Worm (Caenorhabditis elegans) whole organism, late embryonic: ENCODE results near the gene ran-1.
A peak's percentile ranks its signal among the peaks of the same experiment; 100 is the strongest.

ENCODE experiments used
- ama-1 ChIP-seq: fragments of 150-350 bp; optimal IDR thresholded peaks from 2 replicates; lab custom pipeline; 2014
- ceh-14 ChIP-seq: sonication (generic microtip); optimal IDR thresholded peaks from 2 replicates; lab custom pipeline; 2016; ENCODE audit warnings: missing genotype, missing genetic modification characterization, missing compliant biosample characterization
- ceh-34 ChIP-seq: sonication (generic microtip); optimal IDR thresholded peaks from 2 replicates; lab custom pipeline; 2016; ENCODE audit warnings: mild to moderate bottlenecking, missing genetic modification characterization, missing compliant biosample characterization
- ceh-48 ChIP-seq: sonication (generic microtip); optimal IDR thresholded peaks from 2 replicates; lab custom pipeline; 2016; ENCODE audit warnings: missing genetic modification characterization, inconsistent platforms, missing compliant biosample characterization
- elt-2 ChIP-seq: sonication (generic microtip); optimal IDR thresholded peaks from 2 replicates; lab custom pipeline; 2016; ENCODE audit warnings: missing genetic modification reagents, missing genetic modification characterization, missing compliant biosample characterization
- ets-4 ChIP-seq: sonication (generic microtip); optimal IDR thresholded peaks from 2 replicates; lab custom pipeline; 2016; ENCODE audit warnings: missing genetic modification characterization, missing compliant biosample characterization
- gmeb-2 ChIP-seq: sonication (generic microtip); optimal IDR thresholded peaks from 2 replicates; lab custom pipeline; 2016; ENCODE audit warnings: missing genetic modification characterization, inconsistent platforms, missing compliant biosample characterization
- hlh-15 ChIP-seq: sonication (generic microtip); optimal IDR thresholded peaks from 2 replicates; lab custom pipeline; 2016; ENCODE audit warnings: missing genetic modification characterization, missing compliant biosample characterization
- nfya-1 ChIP-seq: sonication (generic microtip); optimal IDR thresholded peaks from 2 replicates; lab custom pipeline; 2017; ENCODE audit warnings: missing genetic modification characterization, mild to moderate bottlenecking, missing compliant biosample characterization, antibody characterized with exemption, moderate library complexity
- sdc-2 ChIP-seq: sonication (generic microtip); optimal IDR thresholded peaks from 2 replicates; lab custom pipeline; 2016; ENCODE audit warnings: missing genotype, missing genetic modification characterization, missing compliant biosample characterization
- sox-2 ChIP-seq: fragments of 200-800 bp; sonication (Bioruptor generic); IDR thresholded peaks from 2 replicates; pipeline ENCODE4 v1.3.6; 2022; ENCODE audit warnings: missing genetic modification reagents, missing genetic modification characterization, missing compliant biosample characterization
- syd-9 ChIP-seq: sonication (generic microtip); optimal IDR thresholded peaks from 2 replicates; lab custom pipeline; 2016; ENCODE audit warnings: mild to moderate bottlenecking, missing genetic modification characterization, moderate library complexity, missing compliant biosample characterization
- unc-3 ChIP-seq, 2 experiments: fragments of 200-800 bp in 1 of 2; sonication (Bioruptor generic) in 1 of 2; sonication (generic microtip) in 1 of 2; conservative IDR thresholded peaks in 1 of 2; optimal IDR thresholded peaks in 1 of 2; 2 replicates each; pipeline versions ENCODE4 v1.3.6 to Lab custom; 2016 to 2022; ENCODE audit warnings: missing compliant biosample characterization in 2 of 2, missing genetic modification characterization in 2 of 2, missing genetic modification reagents in 1 of 2
- unc-55 ChIP-seq: sonication (generic microtip); optimal IDR thresholded peaks from 2 replicates; lab custom pipeline; 2017; ENCODE audit warnings: missing biosample characterization, missing genetic modification reagents, missing genetic modification characterization

- TF ChIP-seq syd-9 (tag; lab: Kevin White, UChicago) = no peak
- TF ChIP-seq gmeb-2 (tag; lab: Kevin White, UChicago) = no peak
- TF ChIP-seq ceh-34 (tag; lab: Kevin White, UChicago) = no peak
- TF ChIP-seq nfya-1 (tag; lab: Kevin White, UChicago) = peak; percentile 93
- TF ChIP-seq unc-3 (GFP tag; conservative IDR thresholded peaks at IDR 0.05; lab: Robert Waterston, UW) = no peak
- no peak for TF ChIP-seq unc-3 (tag; optimal IDR thresholded peaks at IDR 0.05; lab: Kevin White, UChicago)
- TF ChIP-seq ets-4 = no peak
- no peak for TF ChIP-seq sox-2 (GFP tag; lab: Robert Waterston, UW)
- TF ChIP-seq ceh-14 = no peak
- TF ChIP-seq hlh-15 = no peak
- no peak for TF ChIP-seq sdc-2 (tag; lab: Kevin White, UChicago)
- TF ChIP-seq ama-1 (lab: Kevin White, UChicago) = no peak
- TF ChIP-seq unc-55 (GFP tag; lab: Kevin White, UChicago) = no peak
- TF ChIP-seq elt-2 = no peak
- no peak for TF ChIP-seq ceh-48 (tag; lab: Kevin White, UChicago)
Observed at ce11 chrIII:10734511-10735233, 12.9 kb downstream of the ran-1 start.
